Worm (Caenorhabditis elegans): Measurements from ENCODE around the gene rgs-5.

Gene rgs-5

DNA sequence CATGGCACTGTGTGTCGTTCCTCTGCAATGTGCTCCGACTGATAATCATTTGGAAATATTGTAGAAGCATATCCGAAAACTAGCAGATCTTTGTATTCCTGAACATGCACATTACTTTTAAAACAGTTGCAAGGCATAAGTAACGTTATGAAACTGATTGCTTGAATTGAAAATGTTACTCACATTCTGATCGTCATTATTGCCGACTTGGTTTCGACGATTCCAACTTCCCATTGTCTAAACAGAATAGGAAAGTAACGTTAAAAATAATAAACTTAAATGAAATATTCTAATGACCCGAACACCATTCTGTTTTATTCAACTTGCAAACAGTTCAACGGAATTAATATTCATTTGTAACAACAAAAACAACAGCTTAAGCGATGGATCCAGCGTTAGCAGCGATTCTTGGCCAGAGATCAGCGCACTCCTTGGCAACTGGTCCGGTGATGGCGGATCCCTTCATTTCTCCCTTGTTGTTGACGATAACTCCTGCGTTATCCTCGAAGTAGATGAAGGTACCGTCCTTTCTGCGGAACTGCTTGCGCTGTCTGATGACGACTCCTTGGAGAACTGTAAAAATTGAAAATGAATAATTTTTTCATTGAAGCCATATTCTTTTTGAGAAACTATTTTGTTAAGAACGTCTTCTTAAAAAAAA lies 7.0 kb downstream of the rgs-5 start, which contains the start of gene swp-1:
TSS of gene swp-1 (minus strand) at position 298 of the 661 bp plus-strand sequence.
- TF ChIP-seq snpc-4 (GFP tag; optimal IDR thresholded peaks at IDR 0.05) (no peak), snpc-4 (tag; optimal IDR thresholded peaks at IDR 0.05) (no peak), B0035.1 (tag; optimal IDR thresholded peaks at IDR 0.05) (no peak), nfya-1 (tag; optimal IDR thresholded peaks at IDR 0.05; ENCODE audit: borderline replicate concordance, insufficient read depth) (no peak), C06A6.2 (GFP tag; conservative IDR thresholded peaks at IDR 0.05) (no peak), hlh-12 (tag; optimal IDR thresholded peaks at IDR 0.05) (no peak), aptf-2 (GFP tag; conservative IDR thresholded peaks at IDR 0.05) (no peak), ztf-25 (GFP tag; IDR thresholded peaks at IDR 0.05) (no peak), B0019.2 (GFP tag; conservative IDR thresholded peaks at IDR 0.05) (no peak), aptf-3 (GFP tag; IDR thresholded peaks at IDR 0.05) (no peak), tlf-1 (GFP tag; optimal IDR thresholded peaks at IDR 0.05) (peak; percentile 54), dpff-1 (tag; optimal IDR thresholded peaks at IDR 0.05) (no peak), F57C9.4 (tag; optimal IDR thresholded peaks at IDR 0.05) (no peak), attf-3 (GFP tag; conservative IDR thresholded peaks at IDR 0.05) (no peak), tbx-9 (tag; optimal IDR thresholded peaks at IDR 0.05; ENCODE audit: borderline replicate concordance) (no peak), nfyb-1 (GFP tag; IDR thresholded peaks at IDR 0.05) (no peak), Y67H2A.10 (GFP tag; conservative IDR thresholded peaks at IDR 0.05) (no peak), hsf-1 (GFP tag; IDR thresholded peaks at IDR 0.05) (peak; percentile 60), F49E8.2 (tag; optimal IDR thresholded peaks at IDR 0.05; ENCODE audit: insufficient read depth) (peak; percentile 38), hmg-1.2 (GFP tag; IDR thresholded peaks at IDR 0.05) (no peak), F55B11.4 (tag; optimal IDR thresholded peaks at IDR 0.05; ENCODE audit: borderline replicate concordance, insufficient read depth) (no peak), ccch-3 (GFP tag; optimal IDR thresholded peaks at IDR 0.05) (no peak), snpc-1.3 (tag; optimal IDR thresholded peaks at IDR 0.05; ENCODE audit: insufficient read depth) (no peak), ekl-4 (GFP tag; IDR thresholded peaks at IDR 0.05) (peak; percentile 70), zim-3 (tag; optimal IDR thresholded peaks at IDR 0.05) (no peak), sdz-38 (tag; optimal IDR thresholded peaks at IDR 0.05) (no peak), nfya-2 (GFP tag; IDR thresholded peaks at IDR 0.05) (no peak), T26A5.8 (tag; optimal IDR thresholded peaks at IDR 0.05) (no peak), lsy-27 (tag; optimal IDR thresholded peaks at IDR 0.05; ENCODE audit: borderline replicate concordance, insufficient read depth) (no peak), mxl-1 (tag; optimal IDR thresholded peaks at IDR 0.05) (no peak), nhr-80 (tag; optimal IDR thresholded peaks at IDR 0.05) (no peak), let-526 (GFP tag; IDR thresholded peaks at IDR 0.05) (no peak), F52B5.7 (tag; optimal IDR thresholded peaks at IDR 0.05) (no peak), egrh-3 (GFP tag; IDR thresholded peaks at IDR 0.05) (no peak), ztf-18 (tag; optimal IDR thresholded peaks at IDR 0.05) (peak; percentile 21), ets-4 (GFP tag; optimal IDR thresholded peaks at IDR 0.05) (no peak), F33H1.4 (GFP tag; IDR thresholded peaks at IDR 0.05) (peak; percentile 46), mcd-1 (GFP tag; IDR thresholded peaks at IDR 0.05) (no peak), atf-7 (tag; optimal IDR thresholded peaks at IDR 0.05) (no peak), sptf-2 (GFP tag; optimal IDR thresholded peaks at IDR 0.05) (no peak), xnd-1 (tag; optimal IDR thresholded peaks at IDR 0.05) (peak; percentile 34), F10E7.11 (tag; optimal IDR thresholded peaks at IDR 0.05) (no peak), F39B2.1 (GFP tag; IDR thresholded peaks at IDR 0.05) (no peak), him-1 (tag; optimal IDR thresholded peaks at IDR 0.05) (no peak), fkh-3 (tag; optimal IDR thresholded peaks at IDR 0.05) (no peak), F23B12.7 (tag; optimal IDR thresholded peaks at IDR 0.05; ENCODE audit: insufficient read depth) (no peak), rcor-1 (GFP tag; IDR thresholded peaks at IDR 0.05) (no peak), D2030.7 (GFP tag; IDR thresholded peaks at IDR 0.05) (no peak)
